Fruit fly (Drosophila melanogaster) whole organism, adult: ENCODE data around the gene bap.

Source experiments
- CG12768 ChIP-seq: fragments of 200-800 bp; sonication (Bioruptor generic); optimal IDR thresholded peaks from 2 replicates; lab custom pipeline; 2017; ENCODE audit warnings: missing biosample characterization, missing genetic modification characterization, mild to moderate bottlenecking, moderate library complexity, missing genetic modification reagents
- CG33017 ChIP-seq: fragments of 200-800 bp; sonication (Bioruptor generic); optimal IDR thresholded peaks from 2 replicates; lab custom pipeline; 2018; ENCODE audit warnings: missing biosample characterization, mild to moderate bottlenecking, missing genetic modification characterization, moderate library complexity
- Hr96 ChIP-seq: fragments of 200-800 bp; sonication (Bioruptor generic); optimal IDR thresholded peaks from 2 replicates; lab custom pipeline; 2016; ENCODE audit warnings: missing biosample characterization, missing genetic modification characterization
- pad ChIP-seq: fragments of 200-800 bp; sonication (Bioruptor generic); optimal IDR thresholded peaks from 3 replicates; lab custom pipeline; 2017; ENCODE audit warnings: missing biosample characterization, missing genetic modification characterization, mild to moderate bottlenecking, moderate library complexity, missing genetic modification reagents

- TF ChIP-seq CG33017 (tag; lab: Kevin White, UChicago) (no peak), Hr96 (GFP tag; lab: Kevin White, UChicago) (no peak), pad (GFP tag; lab: Kevin White, UChicago) (no peak), CG12768 (GFP tag; lab: Kevin White, UChicago) (no peak)
Measured at dm6 chr3R:21392221-21392620, 3.5 kb downstream of the bap start.
